Fruit fly (Drosophila melanogaster) whole organism, wandering third instar larva: ENCODE results near the gene beat-Ib.

Experiments
- Abd-B ChIP-seq: fragments of >200 bp; optimal IDR thresholded peaks from 2 replicates; lab custom pipeline; 2017; ENCODE audit warnings: missing biosample characterization, missing genetic modification characterization
- GATAd ChIP-seq: sonication (Bioruptor generic); optimal IDR thresholded peaks from 2 replicates; lab custom pipeline; 2016; ENCODE audit warnings: missing biosample characterization, missing genetic modification characterization
- Hr78 ChIP-seq: fragments of >200 bp; optimal IDR thresholded peaks from 2 replicates; lab custom pipeline; 2017; ENCODE audit warnings: missing biosample characterization, missing genetic modification characterization
- Mio ChIP-seq: sonication (Bioruptor generic); optimal IDR thresholded peaks from 2 replicates; lab custom pipeline; 2016; ENCODE audit warnings: missing biosample characterization, missing genetic modification characterization
- OdsH ChIP-seq: fragments of 200-800 bp; sonication (Bioruptor generic); optimal IDR thresholded peaks from 2 replicates; lab custom pipeline; 2016; ENCODE audit warnings: missing biosample characterization, mild to moderate bottlenecking, missing genetic modification characterization
- br ChIP-seq: fragments of 200-800 bp; sonication (Bioruptor generic); optimal IDR thresholded peaks from 2 replicates; lab custom pipeline; 2016; ENCODE audit warnings: missing biosample characterization, missing genetic modification characterization
- dmrt93B ChIP-seq: fragments of 200-800 bp; sonication (Bioruptor generic); optimal IDR thresholded peaks from 2 replicates; lab custom pipeline; 2018; ENCODE audit warnings: missing biosample characterization, mild to moderate bottlenecking, missing genetic modification characterization
- fru ChIP-seq: fragments of 200-800 bp; sonication (Bioruptor generic); optimal IDR thresholded peaks from 3 replicates; lab custom pipeline; 2016; ENCODE audit warnings: missing biosample characterization, mild to moderate bottlenecking, missing genetic modification characterization
- h ChIP-seq: fragments of 200-800 bp; sonication (Bioruptor generic); optimal IDR thresholded peaks from 3 replicates; lab custom pipeline; 2016; ENCODE audit warnings: missing biosample characterization, mild to moderate bottlenecking, missing genetic modification characterization
- pan ChIP-seq: fragments of >200 bp; optimal IDR thresholded peaks from 2 replicates; lab custom pipeline; 2017
- psq ChIP-seq: fragments of 200-800 bp; sonication (Bioruptor generic); optimal IDR thresholded peaks from 3 replicates; lab custom pipeline; 2017; ENCODE audit warnings: missing biosample characterization, mild to moderate bottlenecking, missing genetic modification characterization, moderate library complexity
- sv ChIP-seq: fragments of 200-800 bp; sonication (Bioruptor generic); optimal IDR thresholded peaks from 3 replicates; lab custom pipeline; 2016; ENCODE audit warnings: missing biosample characterization, missing genetic modification characterization

DNA sequence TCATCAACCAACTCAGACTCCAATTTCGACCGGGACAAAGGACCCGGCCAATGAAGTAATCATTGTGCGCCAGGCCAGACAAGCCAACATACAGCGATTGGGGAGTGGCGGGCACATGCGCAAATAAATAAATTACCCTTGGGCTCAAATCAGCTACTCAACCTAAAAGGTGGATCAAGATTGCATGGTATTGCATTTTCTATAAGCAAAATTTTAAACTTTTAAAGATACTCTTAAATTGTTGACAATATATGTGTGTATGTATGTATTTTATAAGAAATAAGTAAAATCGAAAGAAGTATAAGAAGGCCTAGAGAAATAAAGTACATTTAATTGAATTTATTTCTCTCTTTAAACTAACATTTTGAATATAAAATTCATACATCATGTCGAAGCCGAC is 17.0 kb upstream of the beat-Ib start, which contains the start of gene CG10839:
- TF ChIP-seq OdsH (GFP tag; lab: Kevin White, UChicago) (no peak), pan (lab: Kevin White, UChicago) (no peak), Mio (GFP tag; lab: Kevin White, UChicago) (no peak), psq (no peak), sv (GFP tag; lab: Kevin White, UChicago) (no peak), br (GFP tag; lab: Kevin White, UChicago) (no peak), GATAd (GFP tag; lab: Kevin White, UChicago) (no peak), dmrt93B (no peak), Abd-B (GFP tag; lab: Kevin White, UChicago) (no peak), fru (GFP tag; lab: Kevin White, UChicago) (no peak), h (GFP tag; lab: Kevin White, UChicago) (no peak), Hr78 (GFP tag; lab: Kevin White, UChicago) (no peak)
